Fruit fly (Drosophila melanogaster) whole organism, embryonic: ENCODE results near the gene CG9044.

Experiments used
- BEAF-32 ChIP-seq: fragments of 200-800 bp; sonication (Bioruptor generic); optimal IDR thresholded peaks from 3 replicates; lab custom pipeline; 2017; ENCODE audit warnings: missing biosample characterization, missing genetic modification characterization, mild to moderate bottlenecking, moderate library complexity, missing genetic modification reagents
- CG12104 ChIP-seq: fragments of 200-800 bp; sonication (Bioruptor generic); optimal IDR thresholded peaks from 3 replicates; lab custom pipeline; 2016; ENCODE audit warnings: missing biosample characterization, missing genetic modification characterization
- CG13424 ChIP-seq: fragments of 200-800 bp; sonication (Bioruptor generic); optimal IDR thresholded peaks from 2 replicates; lab custom pipeline; 2019; ENCODE audit warnings: missing biosample characterization, mild to moderate bottlenecking, missing genetic modification characterization, moderate library complexity
- CG14965 ChIP-seq: fragments of 200-800 bp; sonication (Bioruptor generic); optimal IDR thresholded peaks from 2 replicates; lab custom pipeline; 2016; ENCODE audit warnings: missing biosample characterization, missing genetic modification characterization, borderline replicate concordance
- CG15514 ChIP-seq: fragments of 200-800 bp; sonication (Bioruptor generic); optimal IDR thresholded peaks from 3 replicates; lab custom pipeline; 2017; ENCODE audit warnings: missing biosample characterization, missing genetic modification characterization, mild to moderate bottlenecking, moderate library complexity, missing genetic modification reagents
- CG17361 ChIP-seq: fragments of 200-800 bp; sonication (Bioruptor generic); IDR thresholded peaks from 3 replicates; pipeline ENCODE4 v1.3.6; 2022; ENCODE audit warnings: missing biosample characterization, missing genetic modification characterization
- CG18599 ChIP-seq: fragments of 200-800 bp; sonication (Bioruptor generic); optimal IDR thresholded peaks from 3 replicates; lab custom pipeline; 2017; ENCODE audit warnings: missing biosample characterization, missing genetic modification characterization, mild to moderate bottlenecking, moderate library complexity, missing genetic modification reagents
- CG34422 ChIP-seq: fragments of 200-800 bp; sonication (Bioruptor generic); IDR thresholded peaks from 3 replicates; pipeline ENCODE4 v1.3.6; 2022; ENCODE audit warnings: missing biosample characterization, missing genetic modification characterization
- CG3726 ChIP-seq: fragments of 200-800 bp; sonication (Bioruptor generic); IDR thresholded peaks from 3 replicates; pipeline ENCODE4, ENCODE4 v1.3.6; 2022; ENCODE audit warnings: missing biosample characterization, missing genetic modification characterization
- CG3847 ChIP-seq: fragments of 200-800 bp; sonication (Bioruptor generic); IDR thresholded peaks from 2 replicates; pipeline ENCODE4 v1.3.6; 2022; ENCODE audit warnings: missing biosample characterization, missing genetic modification characterization
- CG42726 ChIP-seq: fragments of 200-800 bp; sonication (Bioruptor generic); IDR thresholded peaks from 2 replicates; pipeline ENCODE4 v1.3.6; 2022; ENCODE audit warnings: missing biosample characterization, missing genetic modification characterization; ENCODE audit not compliant: partially characterized antibody
- CG4707 ChIP-seq: fragments of 200-800 bp; sonication (Bioruptor generic); optimal IDR thresholded peaks from 2 replicates; lab custom pipeline; 2018; ENCODE audit warnings: missing biosample characterization, mild to moderate bottlenecking, missing genetic modification characterization, moderate library complexity
- CG6813 ChIP-seq: fragments of 200-800 bp; sonication (Bioruptor generic); optimal IDR thresholded peaks from 2 replicates; lab custom pipeline; 2017; ENCODE audit warnings: missing biosample characterization, missing genetic modification characterization, mild to moderate bottlenecking, moderate library complexity, missing genetic modification reagents
- CG7963 ChIP-seq: fragments of 200-800 bp; sonication (Bioruptor generic); IDR thresholded peaks from 3 replicates; pipeline ENCODE4 v1.3.6; 2022; ENCODE audit warnings: missing biosample characterization, missing genetic modification characterization; ENCODE audit not compliant: partially characterized antibody
- CG8089 ChIP-seq: fragments of 200-800 bp; sonication (Bioruptor generic); optimal IDR thresholded peaks from 3 replicates; lab custom pipeline; 2016; ENCODE audit warnings: missing biosample characterization, missing genetic modification characterization
- CG8359 ChIP-seq: fragments of 200-800 bp; sonication (Bioruptor generic); optimal IDR thresholded peaks from 2 replicates; lab custom pipeline; 2017; ENCODE audit warnings: missing biosample characterization, mild to moderate bottlenecking, missing genetic modification characterization, borderline replicate concordance
- CG8388 ChIP-seq: fragments of 200-800 bp; sonication (Bioruptor generic); optimal IDR thresholded peaks from 2 replicates; lab custom pipeline; 2019; ENCODE audit warnings: missing biosample characterization, mild to moderate bottlenecking, missing genetic modification characterization, moderate library complexity
- CG8478 ChIP-seq: fragments of >200 bp; optimal IDR thresholded peaks from 2 replicates; lab custom pipeline; 2018
- CG9727 ChIP-seq: fragments of 200-800 bp; sonication (Bioruptor generic); optimal IDR thresholded peaks from 3 replicates; lab custom pipeline; 2017; ENCODE audit warnings: missing biosample characterization, mild to moderate bottlenecking, missing genetic modification characterization
- CkIIα-i1 ChIP-seq: fragments of 200-800 bp; sonication (Bioruptor generic); IDR thresholded peaks from 2 replicates; pipeline ENCODE4 v1.3.6; 2022; ENCODE audit warnings: missing biosample characterization, missing genetic modification characterization
- Dbx ChIP-seq: fragments of 200-800 bp; sonication (Bioruptor generic); IDR thresholded peaks from 3 replicates; pipeline ENCODE4 v1.3.6; 2022; ENCODE audit warnings: missing biosample characterization, missing genetic modification characterization
- Fer1 ChIP-seq: fragments of 200-800 bp; sonication (Bioruptor generic); optimal IDR thresholded peaks from 2 replicates; lab custom pipeline; 2017; ENCODE audit warnings: missing biosample characterization, mild to moderate bottlenecking, missing genetic modification characterization
- Fer2 ChIP-seq: fragments of 200-800 bp; sonication (Bioruptor generic); optimal IDR thresholded peaks from 2 replicates; lab custom pipeline; 2018; ENCODE audit warnings: missing biosample characterization, mild to moderate bottlenecking, missing genetic modification characterization, moderate library complexity
- H15 ChIP-seq: fragments of 200-800 bp; sonication (Bioruptor generic); IDR thresholded peaks from 3 replicates; pipeline ENCODE4 v1.3.6; 2022; ENCODE audit warnings: missing biosample characterization, missing genetic modification characterization
- HLH3B ChIP-seq: fragments of 200-800 bp; sonication (Bioruptor generic); IDR thresholded peaks from 2 replicates; pipeline ENCODE4 v1.3.6; 2022; ENCODE audit warnings: missing biosample characterization, missing genetic modification characterization
- Hand ChIP-seq: fragments of 200-800 bp; sonication (Bioruptor generic); optimal IDR thresholded peaks from 2 replicates; lab custom pipeline; 2017; ENCODE audit warnings: mild to moderate bottlenecking, missing biosample characterization, missing genetic modification reagents, missing genetic modification characterization
- Jarid2 ChIP-seq: fragments of 200-800 bp; sonication (Bioruptor generic); optimal IDR thresholded peaks from 3 replicates; lab custom pipeline; 2017; ENCODE audit warnings: mild to moderate bottlenecking, missing biosample characterization, missing genetic modification reagents, missing genetic modification characterization
- Kr ChIP-seq: fragments of 200-800 bp; sonication (Bioruptor generic); optimal IDR thresholded peaks from 2 replicates; lab custom pipeline; 2017; ENCODE audit warnings: missing biosample characterization, mild to moderate bottlenecking, missing genetic modification characterization
- MTF-1 ChIP-seq: fragments of 200-800 bp; sonication (Bioruptor generic); optimal IDR thresholded peaks from 2 replicates; lab custom pipeline; 2018; ENCODE audit warnings: missing biosample characterization, mild to moderate bottlenecking, missing genetic modification characterization, borderline replicate concordance
- Opbp ChIP-seq: fragments of 200-800 bp; sonication (Bioruptor generic); IDR thresholded peaks from 3 replicates; pipeline ENCODE4 v1.3.6; 2022; ENCODE audit warnings: missing biosample characterization, missing genetic modification characterization; ENCODE audit not compliant: partially characterized antibody
- Optix ChIP-seq: fragments of 200-800 bp; sonication (Bioruptor generic); IDR thresholded peaks from 3 replicates; pipeline ENCODE4 v1.3.6; 2022; ENCODE audit warnings: missing biosample characterization, missing genetic modification characterization
- Ptx1 ChIP-seq: fragments of 200-800 bp; sonication (Bioruptor generic); IDR thresholded peaks from 2 replicates; pipeline ENCODE4 v1.3.6; 2022; ENCODE audit warnings: missing biosample characterization, missing genetic modification characterization
- Taf1 ChIP-seq: fragments of 200-800 bp; sonication (Bioruptor generic); IDR thresholded peaks from 2 replicates; pipeline ENCODE4 v1.3.6; 2022; ENCODE audit warnings: missing biosample characterization, missing genetic modification characterization
- Xbp1 ChIP-seq: fragments of 200-800 bp; sonication (Bioruptor generic); optimal IDR thresholded peaks from 3 replicates; lab custom pipeline; 2016; ENCODE audit warnings: missing biosample characterization, mild to moderate bottlenecking, missing genetic modification characterization
- YL-1 ChIP-seq: fragments of 200-800 bp; sonication (Bioruptor generic); optimal IDR thresholded peaks from 3 replicates; lab custom pipeline; 2017; ENCODE audit warnings: missing biosample characterization, mild to moderate bottlenecking, missing genetic modification characterization
- bowl ChIP-seq: fragments of 200-800 bp; sonication (Bioruptor generic); IDR thresholded peaks from 2 replicates; pipeline ENCODE4 v1.3.6; 2022; ENCODE audit warnings: missing biosample characterization, missing genetic modification characterization
- btn ChIP-seq: fragments of 200-800 bp; sonication (Bioruptor generic); optimal IDR thresholded peaks from 2 replicates; lab custom pipeline; 2016; ENCODE audit warnings: missing biosample characterization, missing genetic modification characterization
- cas ChIP-seq: fragments of 200-800 bp; sonication (Bioruptor generic); IDR thresholded peaks from 2 replicates; pipeline ENCODE4 v1.3.6; 2022; ENCODE audit warnings: missing biosample characterization, missing genetic modification characterization
- cg ChIP-seq: fragments of 200-800 bp; sonication (Bioruptor generic); optimal IDR thresholded peaks from 3 replicates; lab custom pipeline; 2019; ENCODE audit warnings: missing biosample characterization, mild to moderate bottlenecking, missing genetic modification characterization, moderate library complexity
- corto ChIP-seq: fragments of 200-800 bp; sonication (Bioruptor generic); optimal IDR thresholded peaks from 2 replicates; lab custom pipeline; 2016; ENCODE audit warnings: missing biosample characterization, mild to moderate bottlenecking, missing genetic modification characterization, moderate library complexity
- danr ChIP-seq: fragments of 200-800 bp; sonication (Bioruptor generic); IDR thresholded peaks from 2 replicates; pipeline ENCODE4 v1.3.6; 2022; ENCODE audit warnings: missing biosample characterization, missing genetic modification characterization
- jumu ChIP-seq: fragments of 200-800 bp; sonication (Bioruptor generic); optimal IDR thresholded peaks from 3 replicates; lab custom pipeline; 2016; ENCODE audit warnings: missing biosample characterization, missing genetic modification characterization
- lola ChIP-seq, 3 experiments: fragments of >200 bp in 2 of 3; fragments of 200-800 bp in 1 of 3; sonication (Bioruptor generic) in 1 of 3; optimal IDR thresholded peaks; 2 replicates each; lab custom pipeline; 2017 to 2019; ENCODE audit warnings: missing biosample characterization in 3 of 3, missing genetic modification characterization in 3 of 3, mild to moderate bottlenecking in 1 of 3, moderate library complexity in 1 of 3
- odd ChIP-seq: fragments of 200-800 bp; sonication (Bioruptor generic); optimal IDR thresholded peaks from 2 replicates; lab custom pipeline; 2017; ENCODE audit warnings: missing biosample characterization, mild to moderate bottlenecking, missing genetic modification characterization
- peb ChIP-seq: fragments of 200-800 bp; sonication (Bioruptor generic); IDR thresholded peaks from 2 replicates; pipeline ENCODE4 v1.3.6; 2022; ENCODE audit warnings: missing biosample characterization, missing genetic modification characterization
- schlank ChIP-seq: fragments of 200-800 bp; sonication (Bioruptor generic); optimal IDR thresholded peaks from 2 replicates; lab custom pipeline; 2018; ENCODE audit warnings: missing biosample characterization, mild to moderate bottlenecking, missing genetic modification characterization
- sd ChIP-seq: fragments of 200-800 bp; sonication (Bioruptor generic); optimal IDR thresholded peaks from 3 replicates; lab custom pipeline; 2018; ENCODE audit warnings: missing biosample characterization, mild to moderate bottlenecking, missing genetic modification characterization, moderate library complexity
- sens-2 ChIP-seq: fragments of 200-800 bp; sonication (Bioruptor generic); IDR thresholded peaks from 2 replicates; pipeline ENCODE4 v1.3.6; 2022; ENCODE audit warnings: missing biosample characterization, missing genetic modification characterization
- sr ChIP-seq: fragments of 200-800 bp; sonication (Bioruptor generic); IDR thresholded peaks from 3 replicates; pipeline ENCODE4 v1.3.6; 2022; ENCODE audit warnings: missing biosample characterization, missing genetic modification characterization
- vfl ChIP-seq: fragments of 200-800 bp; sonication (Bioruptor generic); optimal IDR thresholded peaks from 2 replicates; lab custom pipeline; 2016; ENCODE audit warnings: missing biosample characterization, missing genetic modification characterization
- vvl ChIP-seq: fragments of 200-800 bp; sonication (Bioruptor generic); IDR thresholded peaks from 2 replicates; pipeline ENCODE4 v1.3.6; 2022; ENCODE audit warnings: missing biosample characterization, missing genetic modification characterization

Gene CG9044

dm6 chr2L:5986094-5986493 is 36.8 kb downstream of the CG9044 start, which contains the start of gene ifc (continued):
- TF ChIP-seq H15 (GFP tag; lab: Robert Waterston, UW) (no peak), CG4707 (GFP tag; lab: Kevin White, UChicago) (no peak), Dbx (GFP tag; lab: Robert Waterston, UW) (no peak), CG8359 (GFP tag; lab: Kevin White, UChicago) (no peak), bowl (GFP tag; lab: Robert Waterston, UW) (no peak), cg (GFP tag; lab: Kevin White, UChicago) (no peak), btn (GFP tag; lab: Kevin White, UChicago) (no peak), peb (GFP tag; lab: Robert Waterston, UW) (no peak), Fer2 (peak; percentile 10), jumu (peak; percentile 71), Ptx1 (GFP tag; lab: Robert Waterston, UW) (no peak), Hand (GFP tag; lab: Kevin White, UChicago) (no peak), corto (GFP tag; lab: Kevin White, UChicago) (no peak), Taf1 (GFP tag; lab: Robert Waterston, UW) (no peak), Jarid2 (GFP tag; lab: Kevin White, UChicago) (peak; percentile 46), Opbp (GFP tag; lab: Robert Waterston, UW) (no peak), CG18599 (peak; percentile 52), CG3847 (no peak), CG12104 (GFP tag; lab: Kevin White, UChicago) (peak; percentile 8), CG7963 (GFP tag; lab: Robert Waterston, UW) (no peak), CG34422 (GFP tag; lab: Robert Waterston, UW) (no peak), CG8388 (GFP tag; lab: Kevin White, UChicago) (peak; percentile 15), CG42726 (GFP tag; lab: Robert Waterston, UW) (no peak), danr (GFP tag; lab: Robert Waterston, UW) (no peak), CG13424 (tag; lab: Kevin White, UChicago) (peak; percentile 60), CG14965 (GFP tag; lab: Kevin White, UChicago) (no peak), sr (GFP tag; lab: Robert Waterston, UW) (no peak), CG8089 (GFP tag; lab: Kevin White, UChicago) (peak; percentile 53), MTF-1 (GFP tag; lab: Kevin White, UChicago) (no peak), sd (tag; lab: Kevin White, UChicago) (peak; percentile 55), CG6813 (GFP tag; lab: Kevin White, UChicago) (no peak), vfl (peak; percentile 62), CG15514 (GFP tag; lab: Kevin White, UChicago) (peak; percentile 85), YL-1 (GFP tag; lab: Kevin White, UChicago) (peak; percentile 69), CG17361 (GFP tag; lab: Robert Waterston, UW) (no peak), HLH3B (GFP tag; lab: Robert Waterston, UW) (no peak), BEAF-32 (peak; percentile 83), vvl (GFP tag; lab: Robert Waterston, UW) (no peak), CG3726 (GFP tag; lab: Robert Waterston, UW) (no peak), Kr (GFP tag; lab: Kevin White, UChicago) (no peak), Fer1 (GFP tag; lab: Kevin White, UChicago) (peak; percentile 32), Xbp1 (GFP tag; lab: Kevin White, UChicago) (peak; percentile 67), sens-2 (GFP tag; lab: Robert Waterston, UW) (no peak), CkIIα-i1 (GFP tag; lab: Robert Waterston, UW) (no peak), CG8478 (lab: Kevin White, UChicago) (no peak), Optix (GFP tag; lab: Robert Waterston, UW) (no peak), lola (GFP tag; optimal IDR thresholded peaks at IDR 0.05; lab: Kevin White, UChicago) (peak in 2 of 3 experiments; percentile 29 to 99), CG9727 (peak; percentile 54), odd (no peak), schlank (tag; lab: Kevin White, UChicago) (peak; percentile 20), cas (GFP tag; lab: Robert Waterston, UW) (no peak)
